Worm (Caenorhabditis elegans) whole organism, mixed stage, embryonic: ENCODE results near the gene F16B4.7.

Experiments
- M03D4.4 ChIP-seq: sonication (generic microtip); optimal IDR thresholded peaks from 2 replicates; lab custom pipeline; 2017; ENCODE audit warnings: mild to moderate bottlenecking, missing genetic modification characterization, missing compliant biosample characterization
- ces-1 ChIP-seq: fragments of 150-350 bp; optimal IDR thresholded peaks from 2 replicates; lab custom pipeline; 2014; ENCODE audit warnings: missing biosample characterization, missing genetic modification reagents, missing genetic modification characterization
- drap-1 ChIP-seq: fragments of 200-800 bp; sonication (Bioruptor generic); optimal IDR thresholded peaks from 3 replicates; lab custom pipeline; 2018; ENCODE audit warnings: mild to moderate bottlenecking, missing genetic modification characterization, missing compliant biosample characterization
- elt-3 ChIP-seq: fragments of 150-350 bp; optimal IDR thresholded peaks from 2 replicates; lab custom pipeline; 2014; ENCODE audit warnings: missing biosample characterization, missing genetic modification characterization
- lin-13 ChIP-seq: fragments of 150-350 bp; optimal IDR thresholded peaks from 2 replicates; lab custom pipeline; 2014; ENCODE audit warnings: missing biosample characterization, missing genetic modification characterization
- mls-2 ChIP-seq: sonication (generic microtip); optimal IDR thresholded peaks from 2 replicates; lab custom pipeline; 2016; ENCODE audit warnings: mild to moderate bottlenecking, missing genetic modification characterization, moderate library complexity, missing compliant biosample characterization
- nhr-12 ChIP-seq: fragments of 150-350 bp; optimal IDR thresholded peaks from 2 replicates; lab custom pipeline; 2014; ENCODE audit warnings: missing biosample characterization, missing genetic modification characterization
- nhr-28 ChIP-seq: fragments of 150-350 bp; optimal IDR thresholded peaks from 2 replicates; lab custom pipeline; 2014; ENCODE audit warnings: missing biosample characterization, missing genetic modification characterization
- sem-2 ChIP-seq: fragments of 200-800 bp; sonication (Bioruptor generic); optimal IDR thresholded peaks from 2 replicates; lab custom pipeline; 2018; ENCODE audit warnings: mild to moderate bottlenecking, missing genetic modification characterization, missing compliant biosample characterization
- sptf-1 ChIP-seq: sonication (generic microtip); optimal IDR thresholded peaks from 2 replicates; lab custom pipeline; 2017; ENCODE audit warnings: mild to moderate bottlenecking, missing genetic modification characterization, moderate library complexity, missing compliant biosample characterization
- unc-120 ChIP-seq: sonication (generic microtip); optimal IDR thresholded peaks from 2 replicates; lab custom pipeline; 2017; ENCODE audit warnings: missing genetic modification characterization, missing compliant biosample characterization; ENCODE audit not compliant: poor library complexity, severe bottlenecking
- ztf-11 ChIP-seq: fragments of 150-350 bp; optimal IDR thresholded peaks from 2 replicates; lab custom pipeline; 2014; ENCODE audit warnings: missing biosample characterization, missing genetic modification characterization

DNA sequence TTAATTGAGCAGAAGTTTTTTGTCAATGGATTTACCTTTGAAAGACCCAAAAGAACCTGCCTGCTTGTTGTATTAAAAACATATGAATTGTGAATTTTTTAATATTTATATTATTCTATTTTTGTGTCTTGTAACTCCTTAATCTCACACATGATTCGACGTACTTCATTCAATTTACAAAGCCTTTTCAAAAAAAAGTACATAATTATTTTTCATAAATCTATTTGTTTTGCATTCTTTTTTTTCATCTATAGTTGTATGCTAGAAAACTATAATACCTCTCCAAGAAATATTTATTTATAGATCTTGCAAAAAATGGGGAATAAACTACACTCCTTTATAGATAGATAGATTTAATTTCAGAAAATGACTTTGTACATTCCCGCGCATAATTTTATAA is 33.2 kb downstream of the F16B4.7 start, which contains the start of gene nhr-179:
- TF ChIP-seq nhr-28 (tag; lab: Kevin White, UChicago) (no peak), ztf-11 (tag; lab: Kevin White, UChicago) (no peak), drap-1 (GFP tag; lab: Kevin White, UChicago) (no peak), mls-2 (tag; lab: Kevin White, UChicago) (no peak), elt-3 (tag; lab: Kevin White, UChicago) (no peak), sptf-1 (tag; lab: Kevin White, UChicago) (no peak), nhr-12 (tag; lab: Kevin White, UChicago) (no peak), ces-1 (GFP tag; lab: Kevin White, UChicago) (no peak), unc-120 (no peak), lin-13 (tag; lab: Kevin White, UChicago) (no peak), sem-2 (GFP tag; lab: Kevin White, UChicago) (no peak), M03D4.4 (tag; lab: Kevin White, UChicago) (no peak)
